Fruit fly (Drosophila melanogaster) whole organism: ENCODE data around the gene CG42583.

ENCODE experiments used
- CG8478 ChIP-seq: fragments of >200 bp; optimal IDR thresholded peaks from 2 replicates; lab custom pipeline; 2018; ENCODE audit warnings: inconsistent platforms
- Dll ChIP-seq: fragments of >200 bp; optimal IDR thresholded peaks from 2 replicates; lab custom pipeline; 2017
- EcR ChIP-seq, 2 experiments: fragments of >200 bp; optimal IDR thresholded peaks; 2 replicates each; lab custom pipeline; 2017; ENCODE audit warnings: missing biosample characterization in 2 of 2, missing genetic modification characterization in 2 of 2, missing genetic modification reagents in 2 of 2
- pan ChIP-seq: fragments of >200 bp; optimal IDR thresholded peaks from 2 replicates; lab custom pipeline; 2017
- psq ChIP-seq: fragments of >200 bp; optimal IDR thresholded peaks from 2 replicates; lab custom pipeline; 2017
- usp ChIP-seq: fragments of >200 bp; optimal IDR thresholded peaks from 2 replicates; lab custom pipeline; 2017; ENCODE audit warnings: missing biosample characterization, missing genetic modification characterization, mixed read lengths

- TF ChIP-seq psq (lab: Kevin White, UChicago) (no peak), usp (no peak), pan (lab: Kevin White, UChicago) (no peak), CG8478 (lab: Kevin White, UChicago) (no peak), EcR (GFP tag; optimal IDR thresholded peaks at IDR 0.05; lab: Kevin White, UChicago) (no peak), Dll (lab: Kevin White, UChicago) (no peak)
Measured at dm6 chrX:20092308-20092707, 47.3 kb upstream of the CG42583 start, which contains the start of gene fd19B.
